Fruit fly (Drosophila melanogaster) whole organism, embryonic: ENCODE measurements around the gene CG7953.

ENCODE experiments used
- Abd-B ChIP-seq: fragments of 200-800 bp; sonication (Bioruptor generic); optimal IDR thresholded peaks from 2 replicates; lab custom pipeline; 2018; ENCODE audit warnings: missing biosample characterization, mild to moderate bottlenecking, missing genetic modification characterization, moderate library complexity
- Blimp-1 ChIP-seq: fragments of 200-800 bp; sonication (Bioruptor generic); optimal IDR thresholded peaks from 3 replicates; lab custom pipeline; 2018; ENCODE audit warnings: missing biosample characterization, missing genetic modification characterization, mild to moderate bottlenecking, moderate library complexity, missing genetic modification reagents
- Bteb2 ChIP-seq: fragments of 200-800 bp; sonication (Bioruptor generic); optimal IDR thresholded peaks from 2 replicates; lab custom pipeline; 2016; ENCODE audit warnings: missing biosample characterization, missing genetic modification characterization
- CG11504 ChIP-seq: fragments of 200-800 bp; sonication (Bioruptor generic); optimal IDR thresholded peaks from 3 replicates; lab custom pipeline; 2019; ENCODE audit warnings: missing biosample characterization, mild to moderate bottlenecking, missing genetic modification characterization, moderate library complexity
- CG12744 ChIP-seq: fragments of 200-800 bp; sonication (Bioruptor generic); optimal IDR thresholded peaks from 2 replicates; lab custom pipeline; 2016; ENCODE audit warnings: missing biosample characterization, missing genetic modification characterization
- CG12942 ChIP-seq: fragments of 200-800 bp; sonication (Bioruptor generic); optimal IDR thresholded peaks from 3 replicates; lab custom pipeline; 2016; ENCODE audit warnings: missing biosample characterization, missing genetic modification characterization
- CG13624 ChIP-seq: fragments of 200-800 bp; sonication (Bioruptor generic); optimal IDR thresholded peaks from 2 replicates; lab custom pipeline; 2016; ENCODE audit warnings: missing biosample characterization, missing genetic modification characterization
- CG17328 ChIP-seq: fragments of 200-800 bp; sonication (Bioruptor generic); IDR thresholded peaks from 2 replicates; pipeline ENCODE4 v1.3.6; 2022; ENCODE audit warnings: missing biosample characterization, missing genetic modification characterization
- CG1832 ChIP-seq: fragments of 200-800 bp; sonication (Bioruptor generic); optimal IDR thresholded peaks from 2 replicates; lab custom pipeline; 2017; ENCODE audit warnings: missing biosample characterization, mild to moderate bottlenecking, missing genetic modification characterization, inconsistent platforms
- CG2678 ChIP-seq: fragments of 200-800 bp; sonication (Bioruptor generic); optimal IDR thresholded peaks from 3 replicates; lab custom pipeline; 2019; ENCODE audit warnings: missing biosample characterization, mild to moderate bottlenecking, missing genetic modification characterization, moderate library complexity
- CG31388 ChIP-seq: fragments of 200-800 bp; sonication (Bioruptor generic); optimal IDR thresholded peaks from 2 replicates; lab custom pipeline; 2016; ENCODE audit warnings: missing biosample characterization, missing genetic modification characterization
- CG3281 ChIP-seq: fragments of 200-800 bp; sonication (Bioruptor generic); optimal IDR thresholded peaks from 3 replicates; lab custom pipeline; 2017; ENCODE audit warnings: missing biosample characterization, mild to moderate bottlenecking, missing genetic modification characterization
- CG34224 ChIP-seq: fragments of 200-800 bp; sonication (Bioruptor generic); IDR thresholded peaks from 3 replicates; pipeline ENCODE4 v1.3.6; 2022; ENCODE audit warnings: missing biosample characterization, missing genetic modification characterization; ENCODE audit not compliant: partially characterized antibody
- CG4328 ChIP-seq: fragments of 200-800 bp; sonication (Bioruptor generic); optimal IDR thresholded peaks from 3 replicates; lab custom pipeline; 2017; ENCODE audit warnings: missing biosample characterization, missing genetic modification reagents, missing genetic modification characterization
- CG43689 ChIP-seq: fragments of 200-800 bp; sonication (Bioruptor generic); IDR thresholded peaks from 2 replicates; pipeline ENCODE4 v1.3.6; 2022; ENCODE audit warnings: missing biosample characterization, missing genetic modification characterization
- CG7271 ChIP-seq: fragments of 200-800 bp; sonication (Bioruptor generic); optimal IDR thresholded peaks from 2 replicates; lab custom pipeline; 2018; ENCODE audit warnings: missing biosample characterization, mild to moderate bottlenecking, missing genetic modification characterization, moderate library complexity
- CG8388 ChIP-seq: fragments of 200-800 bp; sonication (Bioruptor generic); optimal IDR thresholded peaks from 2 replicates; lab custom pipeline; 2019; ENCODE audit warnings: missing biosample characterization, mild to moderate bottlenecking, missing genetic modification characterization, moderate library complexity
- CG9932 ChIP-seq: fragments of 200-800 bp; sonication (Bioruptor generic); IDR thresholded peaks from 2 replicates; pipeline ENCODE4 v1.3.6; 2022; ENCODE audit warnings: missing biosample characterization, missing genetic modification characterization
- CkIIα-i1 ChIP-seq: fragments of 200-800 bp; sonication (Bioruptor generic); IDR thresholded peaks from 2 replicates; pipeline ENCODE4 v1.3.6; 2022; ENCODE audit warnings: missing biosample characterization, missing genetic modification characterization
- D19A ChIP-seq: fragments of 200-800 bp; optimal IDR thresholded peaks from 3 replicates; lab custom pipeline; 2019; ENCODE audit warnings: missing biosample characterization, mild to moderate bottlenecking, missing genetic modification characterization, moderate library complexity
- Deaf1 ChIP-seq: fragments of 200-800 bp; optimal IDR thresholded peaks from 3 replicates; lab custom pipeline; 2019; ENCODE audit warnings: missing biosample characterization, mild to moderate bottlenecking, missing genetic modification characterization, moderate library complexity
- Dp ChIP-seq: fragments of 200-800 bp; sonication (Bioruptor generic); optimal IDR thresholded peaks from 2 replicates; lab custom pipeline; 2018; ENCODE audit warnings: missing biosample characterization, mild to moderate bottlenecking, missing genetic modification characterization, moderate library complexity
- E2f1 ChIP-seq: fragments of 200-800 bp; sonication (Bioruptor generic); IDR thresholded peaks from 2 replicates; pipeline ENCODE4 v1.3.6; 2022; ENCODE audit warnings: missing biosample characterization, missing genetic modification characterization
- ERR ChIP-seq: fragments of 200-800 bp; sonication (Bioruptor generic); optimal IDR thresholded peaks from 2 replicates; lab custom pipeline; 2016; ENCODE audit warnings: missing biosample characterization, missing genetic modification characterization
- Hmr ChIP-seq: fragments of 200-800 bp; sonication (Bioruptor generic); optimal IDR thresholded peaks from 3 replicates; lab custom pipeline; 2017; ENCODE audit warnings: mild to moderate bottlenecking, missing biosample characterization, missing genetic modification reagents, missing genetic modification characterization
- Rfx ChIP-seq: fragments of 200-800 bp; sonication (Bioruptor generic); IDR thresholded peaks from 2 replicates; pipeline ENCODE4 v1.3.6; 2022; ENCODE audit warnings: missing biosample characterization, missing genetic modification characterization
- Sry-δ ChIP-seq: fragments of 200-800 bp; sonication (Bioruptor generic); optimal IDR thresholded peaks from 2 replicates; lab custom pipeline; 2016; ENCODE audit warnings: missing biosample characterization, missing genetic modification characterization
- abd-A ChIP-seq: fragments of 200-800 bp; sonication (Bioruptor generic); optimal IDR thresholded peaks from 3 replicates; lab custom pipeline; 2019; ENCODE audit warnings: missing biosample characterization, mild to moderate bottlenecking, missing genetic modification characterization, moderate library complexity
- az2 ChIP-seq: fragments of 200-800 bp; sonication (Bioruptor generic); optimal IDR thresholded peaks from 3 replicates; lab custom pipeline; 2016; ENCODE audit warnings: missing biosample characterization, missing genetic modification characterization
- bab2 ChIP-seq: fragments of 200-800 bp; sonication (Bioruptor generic); optimal IDR thresholded peaks from 2 replicates; lab custom pipeline; 2016; ENCODE audit warnings: missing biosample characterization, missing genetic modification characterization
- br ChIP-seq: fragments of >200 bp; optimal IDR thresholded peaks from 2 replicates; lab custom pipeline; 2017
- da ChIP-seq: fragments of 200-800 bp; sonication (Bioruptor generic); optimal IDR thresholded peaks from 2 replicates; lab custom pipeline; 2016; ENCODE audit warnings: missing biosample characterization, missing genetic modification characterization
- disco-r ChIP-seq: fragments of 200-800 bp; sonication (Bioruptor generic); optimal IDR thresholded peaks from 2 replicates; lab custom pipeline; 2016; ENCODE audit warnings: missing biosample characterization, missing genetic modification characterization
- emc ChIP-seq: fragments of 200-800 bp; sonication (Bioruptor generic); optimal IDR thresholded peaks from 2 replicates; lab custom pipeline; 2016; ENCODE audit warnings: missing biosample characterization, missing genetic modification characterization
- ewg ChIP-seq: fragments of 200-800 bp; sonication (Bioruptor generic); optimal IDR thresholded peaks from 3 replicates; lab custom pipeline; 2017; ENCODE audit warnings: mild to moderate bottlenecking, missing biosample characterization, missing genetic modification reagents, missing genetic modification characterization
- fd96Cb ChIP-seq: fragments of 200-800 bp; sonication (Bioruptor generic); optimal IDR thresholded peaks from 2 replicates; lab custom pipeline; 2018; ENCODE audit warnings: missing biosample characterization, mild to moderate bottlenecking, missing genetic modification characterization, moderate library complexity
- gcm ChIP-seq: fragments of 200-800 bp; sonication (Bioruptor generic); optimal IDR thresholded peaks from 2 replicates; lab custom pipeline; 2019; ENCODE audit warnings: missing biosample characterization, mild to moderate bottlenecking, missing genetic modification characterization, moderate library complexity
- gfzf ChIP-seq: fragments of 200-800 bp; sonication (Bioruptor generic); optimal IDR thresholded peaks from 2 replicates; lab custom pipeline; 2016; ENCODE audit warnings: missing biosample characterization, mild to moderate bottlenecking, missing genetic modification characterization, moderate library complexity
- gt ChIP-seq: fragments of 200-800 bp; sonication (Bioruptor generic); IDR thresholded peaks from 2 replicates; pipeline ENCODE4 v1.3.6; 2022; ENCODE audit warnings: missing biosample characterization, missing genetic modification characterization
- ind ChIP-seq: fragments of 200-800 bp; sonication (Bioruptor generic); optimal IDR thresholded peaks from 3 replicates; lab custom pipeline; 2016; ENCODE audit warnings: missing biosample characterization, missing genetic modification characterization
- insv ChIP-seq, 2 experiments: fragments of 200-800 bp; sonication (Bioruptor generic); optimal IDR thresholded peaks; 3 replicates each; lab custom pipeline; 2016 to 2018; ENCODE audit warnings: missing biosample characterization in 2 of 2, missing genetic modification characterization in 2 of 2
- jumu ChIP-seq: fragments of 200-800 bp; sonication (Bioruptor generic); optimal IDR thresholded peaks from 3 replicates; lab custom pipeline; 2016; ENCODE audit warnings: missing biosample characterization, missing genetic modification characterization
- lab ChIP-seq: fragments of 200-800 bp; sonication (Bioruptor generic); optimal IDR thresholded peaks from 3 replicates; lab custom pipeline; 2017; ENCODE audit warnings: missing biosample characterization, missing genetic modification characterization, mild to moderate bottlenecking, moderate library complexity, missing genetic modification reagents
- maf-S ChIP-seq: fragments of 200-800 bp; sonication (Bioruptor generic); optimal IDR thresholded peaks from 2 replicates; lab custom pipeline; 2016; ENCODE audit warnings: missing biosample characterization, missing genetic modification characterization
- mam ChIP-seq: fragments of 200-800 bp; sonication (Bioruptor generic); optimal IDR thresholded peaks from 3 replicates; lab custom pipeline; 2016; ENCODE audit warnings: missing biosample characterization, missing genetic modification characterization
- mirr ChIP-seq: fragments of 200-800 bp; sonication (Bioruptor generic); optimal IDR thresholded peaks from 3 replicates; lab custom pipeline; 2018; ENCODE audit warnings: missing biosample characterization, mild to moderate bottlenecking, missing genetic modification characterization
- pzg ChIP-seq: fragments of 200-800 bp; sonication (Bioruptor generic); optimal IDR thresholded peaks from 3 replicates; lab custom pipeline; 2018; ENCODE audit warnings: missing biosample characterization, mild to moderate bottlenecking, missing genetic modification characterization, moderate library complexity
- sim ChIP-seq: fragments of 200-800 bp; sonication (Bioruptor generic); IDR thresholded peaks from 2 replicates; pipeline ENCODE4 v1.3.6; 2022; ENCODE audit warnings: missing biosample characterization, missing genetic modification characterization
- slou ChIP-seq: fragments of 200-800 bp; sonication (Bioruptor generic); optimal IDR thresholded peaks from 3 replicates; lab custom pipeline; 2016; ENCODE audit warnings: missing biosample characterization, missing genetic modification characterization
- wek ChIP-seq: fragments of 200-800 bp; sonication (Bioruptor generic); optimal IDR thresholded peaks from 3 replicates; lab custom pipeline; 2018; ENCODE audit warnings: missing biosample characterization, mild to moderate bottlenecking, missing genetic modification characterization, moderate library complexity

Gene CG7953

DNA sequence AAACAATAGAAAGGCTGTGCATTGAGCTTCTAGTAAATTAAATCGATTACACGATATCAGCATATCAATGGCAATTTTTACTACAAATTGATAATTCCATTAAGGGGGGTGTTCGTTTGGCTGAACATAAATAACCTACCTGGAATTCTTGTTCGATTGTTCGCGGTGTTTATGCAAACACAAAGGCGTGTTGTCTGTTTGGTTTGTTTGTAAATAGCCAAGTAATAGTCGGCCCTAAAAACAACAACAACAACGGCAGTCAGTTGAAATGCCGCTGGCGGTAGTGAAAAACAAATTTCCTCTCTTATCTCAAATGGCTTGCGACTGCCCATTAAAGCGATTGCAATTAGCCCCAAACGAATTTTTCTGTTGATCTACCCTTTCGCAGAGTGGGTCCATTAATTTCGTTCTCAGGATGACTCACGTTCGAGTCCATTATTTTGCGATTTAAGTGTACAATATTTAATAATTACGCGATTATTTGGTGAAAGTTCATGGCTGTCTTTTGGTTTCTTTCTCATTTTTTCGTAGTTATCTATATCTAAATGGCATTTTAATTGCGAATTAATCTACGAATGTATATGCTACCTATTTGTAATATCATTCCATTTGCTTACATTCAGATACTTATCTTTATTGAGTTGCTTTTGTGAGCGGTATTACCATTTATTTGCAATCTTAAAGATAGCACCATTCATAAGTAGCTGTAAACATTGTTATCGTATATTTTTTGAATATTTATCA is 8.9 kb upstream of the CG7953 start (continued):
- TF ChIP-seq CG34224 (no peak), ind (GFP tag; lab: Kevin White, UChicago) (no peak), abd-A (tag; lab: Kevin White, UChicago) (peak; percentile 38), fd96Cb (tag; lab: Kevin White, UChicago) (no peak), pzg (GFP tag; lab: Kevin White, UChicago) (no peak), CG43689 (GFP tag; lab: Robert Waterston, UW) (no peak), CG3281 (GFP tag; lab: Kevin White, UChicago) (peak; percentile 25), CG1832 (GFP tag; lab: Kevin White, UChicago) (no peak), E2f1 (no peak), disco-r (GFP tag; lab: Kevin White, UChicago) (no peak), mirr (GFP tag; lab: Kevin White, UChicago) (peak; percentile 83), CkIIα-i1 (GFP tag; lab: Robert Waterston, UW) (no peak), br (no peak), CG11504 (tag; lab: Kevin White, UChicago) (peak; percentile 39), Hmr (peak; percentile 18), Abd-B (no peak), jumu (no peak), CG2678 (tag; lab: Kevin White, UChicago) (peak; percentile 66), ERR (GFP tag; lab: Kevin White, UChicago) (no peak), gcm (GFP tag; lab: Kevin White, UChicago) (no peak), Dp (GFP tag; lab: Kevin White, UChicago) (no peak), CG7271 (tag; lab: Kevin White, UChicago) (peak; percentile 49), CG8388 (GFP tag; lab: Kevin White, UChicago) (no peak), gt (GFP tag; lab: Robert Waterston, UW) (no peak), Rfx (GFP tag; lab: Robert Waterston, UW) (peak; percentile 36), Bteb2 (GFP tag; lab: Kevin White, UChicago) (no peak), Sry-δ (GFP tag; lab: Kevin White, UChicago) (no peak), da (GFP tag; lab: Kevin White, UChicago) (no peak), maf-S (GFP tag; lab: Kevin White, UChicago) (no peak), CG17328 (GFP tag; lab: Robert Waterston, UW) (no peak), wek (GFP tag; lab: Kevin White, UChicago) (peak; percentile 44), Blimp-1 (GFP tag; lab: Kevin White, UChicago) (no peak), lab (GFP tag; lab: Kevin White, UChicago) (peak; percentile 67), az2 (GFP tag; lab: Kevin White, UChicago) (no peak), ewg (GFP tag; lab: Kevin White, UChicago) (no peak), CG12744 (no peak), CG4328 (GFP tag; lab: Kevin White, UChicago) (no peak), CG12942 (GFP tag; lab: Kevin White, UChicago) (peak; percentile 33), CG9932 (GFP tag; lab: Robert Waterston, UW) (peak; percentile 42; the same call in 1 of the 2 replicates), insv (GFP tag; optimal IDR thresholded peaks at IDR 0.05; lab: Kevin White, UChicago) (no peak), bab2 (GFP tag; lab: Kevin White, UChicago) (no peak), D19A (tag; lab: Kevin White, UChicago) (peak; percentile 80), Deaf1 (tag; lab: Kevin White, UChicago) (no peak), slou (no peak), emc (no peak), gfzf (GFP tag; lab: Kevin White, UChicago) (no peak), mam (GFP tag; lab: Kevin White, UChicago) (peak; percentile 35), sim (GFP tag; lab: Robert Waterston, UW) (0 out of 2 replicates have a peak, but pooled peaks have one; percentile 35), CG13624 (GFP tag; lab: Kevin White, UChicago) (no peak), CG31388 (no peak)
